Fruit fly (Drosophila melanogaster) whole organism, wandering third instar larva: Measurements from ENCODE around the gene CG34160.

Experiments
- Abd-B ChIP-seq: fragments of >200 bp; optimal IDR thresholded peaks from 2 replicates; lab custom pipeline; 2017; ENCODE audit warnings: missing biosample characterization, missing genetic modification characterization
- CG32264 ChIP-seq: fragments of 200-800 bp; sonication (Bioruptor generic); optimal IDR thresholded peaks from 2 replicates; lab custom pipeline; 2016; ENCODE audit warnings: missing biosample characterization, missing genetic modification characterization
- CG9705 ChIP-seq: fragments of 200-800 bp; sonication (Bioruptor generic); optimal IDR thresholded peaks from 2 replicates; lab custom pipeline; 2018; ENCODE audit warnings: missing biosample characterization, mild to moderate bottlenecking, missing genetic modification characterization
- Dfd ChIP-seq: fragments of >200 bp; optimal IDR thresholded peaks from 2 replicates; lab custom pipeline; 2017; ENCODE audit warnings: missing biosample characterization, missing genetic modification characterization
- Dif ChIP-seq: fragments of 200-275, 200-300 bp; sonication (Bioruptor generic); optimal IDR thresholded peaks from 2 replicates; lab custom pipeline; 2018; ENCODE audit warnings: missing biosample characterization, missing genetic modification characterization; ENCODE audit not compliant: partially characterized antibody
- GATAd ChIP-seq: sonication (Bioruptor generic); optimal IDR thresholded peaks from 2 replicates; lab custom pipeline; 2016; ENCODE audit warnings: missing biosample characterization, missing genetic modification characterization
- HLH106 ChIP-seq: fragments of 200-800 bp; optimal IDR thresholded peaks from 3 replicates; lab custom pipeline; 2019; ENCODE audit warnings: missing biosample characterization, mild to moderate bottlenecking, missing genetic modification characterization, moderate library complexity
- Hnf4 ChIP-seq: fragments of 200-800 bp; sonication (Bioruptor generic); optimal IDR thresholded peaks from 2 replicates; lab custom pipeline; 2016; ENCODE audit warnings: missing biosample characterization, mild to moderate bottlenecking, missing genetic modification characterization
- Hr83 ChIP-seq: fragments of 200-300 bp; sonication (Bioruptor generic); optimal IDR thresholded peaks from 2 replicates; lab custom pipeline; 2016; ENCODE audit warnings: missing biosample characterization, mild to moderate bottlenecking, missing genetic modification characterization, moderate library complexity; ENCODE audit not compliant: poor library complexity, severe bottlenecking
- Jra ChIP-seq: sonication (Bioruptor generic); optimal IDR thresholded peaks from 2 replicates; lab custom pipeline; 2016; ENCODE audit warnings: missing biosample characterization, missing genetic modification characterization
- Myc ChIP-seq: fragments of >200 bp; optimal IDR thresholded peaks from 2 replicates; lab custom pipeline; 2017
- N ChIP-seq: fragments of >200 bp; optimal IDR thresholded peaks from 2 replicates; lab custom pipeline; 2018; ENCODE audit warnings: missing biosample characterization, missing external identifiers, missing genetic modification characterization
- OdsH ChIP-seq: fragments of 200-800 bp; sonication (Bioruptor generic); optimal IDR thresholded peaks from 2 replicates; lab custom pipeline; 2016; ENCODE audit warnings: missing biosample characterization, mild to moderate bottlenecking, missing genetic modification characterization
- Sp1 ChIP-seq: fragments of 200-800 bp; sonication (Bioruptor generic); optimal IDR thresholded peaks from 3 replicates; lab custom pipeline; 2019; ENCODE audit warnings: missing biosample characterization, mild to moderate bottlenecking, missing genetic modification characterization, moderate library complexity
- Vsx2 ChIP-seq: fragments of 200-300, 225-300 bp; sonication (Bioruptor generic); optimal IDR thresholded peaks from 2 replicates; lab custom pipeline; 2018; ENCODE audit warnings: missing biosample characterization, missing genetic modification characterization; ENCODE audit not compliant: partially characterized antibody
- br ChIP-seq: fragments of 200-800 bp; sonication (Bioruptor generic); optimal IDR thresholded peaks from 2 replicates; lab custom pipeline; 2016; ENCODE audit warnings: missing biosample characterization, missing genetic modification characterization
- brk ChIP-seq: fragments of 200-800 bp; sonication (Bioruptor generic); optimal IDR thresholded peaks from 2 replicates; lab custom pipeline; 2016; ENCODE audit warnings: missing biosample characterization, mild to moderate bottlenecking, missing genetic modification characterization
- dl ChIP-seq, 2 experiments: fragments of 175-275, 200-275 bp in 1 of 2; fragments of 200-275 bp in 1 of 2; sonication (Bioruptor generic); optimal IDR thresholded peaks; lab custom pipeline; 2018; ENCODE audit warnings: mild to moderate bottlenecking in 2 of 2, missing biosample characterization in 2 of 2, missing genetic modification characterization in 2 of 2, moderate library complexity in 2 of 2; ENCODE audit not compliant: partially characterized antibody in 2 of 2, insufficient read depth in 1 of 2
- dsf ChIP-seq: sonication (Bioruptor generic); optimal IDR thresholded peaks from 2 replicates; lab custom pipeline; 2016; ENCODE audit warnings: missing biosample characterization, missing genetic modification characterization, borderline replicate concordance
- ey ChIP-seq: fragments of 200-800 bp; sonication (Bioruptor generic); optimal IDR thresholded peaks from 2 replicates; lab custom pipeline; 2016; ENCODE audit warnings: missing biosample characterization, missing genetic modification characterization
- foxo ChIP-seq, 2 experiments: fragments of 200-800 bp; sonication (Bioruptor generic); optimal IDR thresholded peaks; 2 replicates in 1 of 2; 3 replicates in 1 of 2; lab custom pipeline; 2016 to 2017; ENCODE audit warnings: missing biosample characterization in 2 of 2, missing genetic modification characterization in 2 of 2
- fru ChIP-seq: fragments of 200-800 bp; sonication (Bioruptor generic); optimal IDR thresholded peaks from 3 replicates; lab custom pipeline; 2016; ENCODE audit warnings: missing biosample characterization, mild to moderate bottlenecking, missing genetic modification characterization
- h ChIP-seq: fragments of 200-800 bp; sonication (Bioruptor generic); optimal IDR thresholded peaks from 3 replicates; lab custom pipeline; 2016; ENCODE audit warnings: missing biosample characterization, mild to moderate bottlenecking, missing genetic modification characterization
- jim ChIP-seq: fragments of 175-275, 200-325 bp; sonication (Bioruptor generic); optimal IDR thresholded peaks from 2 replicates; lab custom pipeline; 2016; ENCODE audit warnings: missing biosample characterization, mild to moderate bottlenecking, missing genetic modification characterization
- lola ChIP-seq: fragments of >200 bp; optimal IDR thresholded peaks from 2 replicates; lab custom pipeline; 2017; ENCODE audit warnings: missing biosample characterization, missing genetic modification characterization
- pan ChIP-seq: fragments of >200 bp; optimal IDR thresholded peaks from 2 replicates; lab custom pipeline; 2017
- psq ChIP-seq: fragments of 200-800 bp; sonication (Bioruptor generic); optimal IDR thresholded peaks from 3 replicates; lab custom pipeline; 2017; ENCODE audit warnings: missing biosample characterization, mild to moderate bottlenecking, missing genetic modification characterization, moderate library complexity
- rgr ChIP-seq: fragments of 200-800 bp; sonication (Bioruptor generic); optimal IDR thresholded peaks from 3 replicates; lab custom pipeline; 2016; ENCODE audit warnings: missing biosample characterization, mild to moderate bottlenecking, missing genetic modification characterization
- sage ChIP-seq: fragments of 200-800 bp; sonication (Bioruptor generic); optimal IDR thresholded peaks from 2 replicates; lab custom pipeline; 2016; ENCODE audit warnings: missing biosample characterization, mild to moderate bottlenecking, missing genetic modification characterization
- sv ChIP-seq: fragments of 200-800 bp; sonication (Bioruptor generic); optimal IDR thresholded peaks from 3 replicates; lab custom pipeline; 2016; ENCODE audit warnings: missing biosample characterization, missing genetic modification characterization
- usp ChIP-seq: fragments of >200 bp; optimal IDR thresholded peaks from 2 replicates; lab custom pipeline; 2017; ENCODE audit warnings: missing biosample characterization, missing genetic modification characterization
- woc ChIP-seq: sonication (Bioruptor generic); optimal IDR thresholded peaks from 2 replicates; lab custom pipeline; 2016; ENCODE audit warnings: missing biosample characterization, mild to moderate bottlenecking, missing genetic modification characterization

The CG34160 gene

dm6 chr2L:10579453-10579852 lies at the start of gene CG34160:
Gene CG34160 (plus strand): TSS chr2L:10579753.
- TF ChIP-seq woc (GFP tag; lab: Kevin White, UChicago) (no peak), jim (GFP tag; lab: Kevin White, UChicago) (no peak), dl (GFP tag; optimal IDR thresholded peaks at IDR 0.05; lab: Kevin White, UChicago; ENCODE audit: insufficient read depth in 1 of 2, partially characterized antibody in 2 of 2) (no peak), rgr (GFP tag; lab: Kevin White, UChicago) (no peak), pan (lab: Kevin White, UChicago) (no peak), Dif (GFP tag; lab: Kevin White, UChicago) (no peak), Hnf4 (no peak), br (GFP tag; lab: Kevin White, UChicago) (no peak), lola (GFP tag; lab: Kevin White, UChicago) (no peak), Jra (no peak), Hr83 (GFP tag; lab: Kevin White, UChicago) (no peak), Myc (no peak), fru (GFP tag; lab: Kevin White, UChicago) (no peak), psq (GFP tag; lab: Kevin White, UChicago) (no peak), GATAd (no peak), Sp1 (no peak)

- TF ChIP-seq sv (GFP tag; lab: Kevin White, UChicago) = no peak
- TF ChIP-seq Abd-B (GFP tag; lab: Kevin White, UChicago) = no peak
- TF ChIP-seq Vsx2 (GFP tag; lab: Kevin White, UChicago) = no peak
- no peak for TF ChIP-seq CG9705 (GFP tag; lab: Kevin White, UChicago)
- TF ChIP-seq Myc = no peak
- TF ChIP-seq OdsH (GFP tag; lab: Kevin White, UChicago) = no peak
- no peak for TF ChIP-seq usp
- no peak for TF ChIP-seq Hnf4
- TF ChIP-seq ey (GFP tag; lab: Kevin White, UChicago) = no peak
- TF ChIP-seq pan (lab: Kevin White, UChicago) = no peak
- TF ChIP-seq lola (GFP tag; lab: Kevin White, UChicago) = no peak
- no peak for TF ChIP-seq Jra
- TF ChIP-seq HLH106 (tag; lab: Kevin White, UChicago) = no peak
- TF ChIP-seq brk = no peak
- no peak for TF ChIP-seq dsf (GFP tag; lab: Kevin White, UChicago)
- no peak for TF ChIP-seq sage (GFP tag; lab: Kevin White, UChicago)
- no peak for TF ChIP-seq Sp1
- TF ChIP-seq foxo (GFP tag; optimal IDR thresholded peaks at IDR 0.05; lab: Kevin White, UChicago) = no peak
- TF ChIP-seq jim (GFP tag; lab: Kevin White, UChicago) = no peak
Measured at dm6 chr2L:10530089-10530488, 49.5 kb upstream of the CG34160 start.

dm6 chr2L:10531521-10531920 lies 48.0 kb upstream of the CG34160 start, which contains the start of gene CG18301:
Gene CG18301 (plus strand): TSS chr2L:10531821.
- TF ChIP-seq h = no peak
- no peak for TF ChIP-seq dsf (GFP tag; lab: Kevin White, UChicago)
- TF ChIP-seq HLH106 (tag; lab: Kevin White, UChicago) = no peak
- TF ChIP-seq Myc = no peak
- no peak for TF ChIP-seq CG32264 (GFP tag; lab: Kevin White, UChicago)

dm6 chr2L:10534022-10534421 lies 45.5 kb upstream of the CG34160 start, which contains the start of gene CG18302:
Gene CG18302 (plus strand): TSS chr2L:10534322.
- TF ChIP-seq dsf (GFP tag; lab: Kevin White, UChicago) (no peak), rgr (GFP tag; lab: Kevin White, UChicago) (no peak), brk (no peak), br (GFP tag; lab: Kevin White, UChicago) (no peak), Dif (GFP tag; lab: Kevin White, UChicago) (no peak)

dm6 chr2L:10539360-10539759 lies 40.2 kb upstream of the CG34160 start:
- TF ChIP-seq GATAd (no peak), Hnf4 (no peak), N (GFP tag; lab: Kevin White, UChicago) (no peak), Dfd (GFP tag; lab: Kevin White, UChicago) (peak; percentile 82)
